Worm (Caenorhabditis elegans) whole organism, L1 larva: ENCODE measurements around the gene best-24.

Experiments
- ama-1 ChIP-seq: fragments of 150-350 bp; optimal IDR thresholded peaks from 2 replicates; lab custom pipeline; 2014
- ets-5 ChIP-seq: fragments of 200-800 bp; sonication (Bioruptor generic); IDR thresholded peaks from 2 replicates; pipeline ENCODE4 v1.3.6; 2022; ENCODE audit warnings: missing genetic modification characterization, missing compliant biosample characterization
- pag-3 ChIP-seq: sonication (generic microtip); optimal IDR thresholded peaks from 2 replicates; lab custom pipeline; 2017; ENCODE audit warnings: missing genetic modification characterization, mild to moderate bottlenecking, missing compliant biosample characterization, antibody characterized with exemption, borderline replicate concordance; ENCODE audit not compliant: insufficient read depth
- unc-62 ChIP-seq: fragments of 150-350 bp; optimal IDR thresholded peaks from 2 replicates; lab custom pipeline; 2014; ENCODE audit warnings: missing biosample characterization, missing genetic modification reagents, missing genetic modification characterization
- unc-86 ChIP-seq: sonication (generic microtip); optimal IDR thresholded peaks from 2 replicates; lab custom pipeline; 2016; ENCODE audit warnings: missing genetic modification characterization, missing compliant biosample characterization

DNA sequence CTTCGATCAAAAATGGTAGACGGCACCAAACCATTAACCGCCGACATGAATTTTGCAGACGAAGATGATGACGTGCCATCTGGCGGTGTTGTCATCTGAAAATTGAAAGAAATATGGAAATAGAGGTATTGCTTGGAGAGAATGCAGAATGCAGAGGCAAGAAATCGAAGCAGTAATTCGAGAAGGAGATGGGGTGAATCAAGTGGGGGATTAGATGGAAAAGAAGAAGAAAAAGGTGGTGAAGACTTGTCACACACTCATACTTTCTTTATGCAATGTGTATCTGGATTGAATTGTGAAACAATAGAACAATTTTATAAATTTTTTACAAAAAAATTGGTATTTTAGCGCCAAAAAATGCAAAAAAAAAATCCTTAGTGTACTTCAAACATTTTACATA is 24.0 kb downstream of the best-24 start, which contains the start of gene tag-250:
- no peak for TF ChIP-seq unc-62 (GFP tag; lab: Kevin White, UChicago)
- TF ChIP-seq unc-86 (tag; lab: Kevin White, UChicago), result no peak
- no peak for TF ChIP-seq ama-1 (lab: Kevin White, UChicago)
- TF ChIP-seq ets-5 (GFP tag; lab: Robert Waterston, UW), result no peak
- no peak for TF ChIP-seq pag-3 (tag; lab: Kevin White, UChicago)
